Fruit fly (Drosophila melanogaster): Measurements from ENCODE around the gene Nep7.

DNA sequence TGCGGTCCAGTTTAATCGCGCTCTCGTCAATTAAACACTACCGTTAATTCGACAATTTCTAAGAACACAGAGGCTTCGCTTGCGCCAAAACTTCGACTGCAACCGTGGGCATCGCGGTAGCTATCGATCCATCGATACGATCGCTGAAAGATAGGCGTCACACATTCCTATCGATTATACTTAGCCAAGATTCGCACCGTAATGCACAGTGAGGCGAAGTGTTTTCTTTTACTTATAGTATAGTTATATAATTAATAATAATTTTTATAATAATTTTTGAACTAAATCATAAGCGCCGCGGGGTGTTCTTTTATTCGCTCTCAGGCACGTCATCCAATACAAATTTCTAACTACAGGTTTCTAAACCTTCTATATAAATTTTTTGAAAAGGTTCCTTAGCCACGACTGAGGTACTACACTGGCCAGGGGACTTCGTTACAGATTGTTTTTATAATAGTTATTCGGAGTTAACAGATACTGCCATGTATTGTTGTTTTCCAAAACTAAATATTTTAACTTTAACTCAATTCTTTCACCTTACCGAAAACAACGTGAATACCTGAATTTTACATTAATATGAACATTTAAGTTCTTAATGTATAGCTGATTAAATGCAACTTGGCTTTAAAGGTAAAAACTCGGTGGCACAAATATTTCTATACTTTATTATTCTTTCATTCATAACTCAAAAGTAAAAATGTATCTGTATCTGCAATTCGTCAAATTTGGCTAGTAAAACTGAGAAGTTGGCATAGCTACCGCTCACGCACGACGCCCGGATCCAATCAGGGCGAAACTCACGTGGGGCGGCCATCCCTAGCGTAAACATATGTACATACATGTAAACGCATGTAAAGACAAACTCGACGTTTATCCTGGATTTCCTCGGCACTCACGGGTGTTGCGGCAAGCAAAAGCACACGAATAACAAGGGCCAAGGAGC is 16.7 kb upstream of the Nep7 start, which contains the start of the genes NSD and BOD1:
- TF ChIP-seq dsf (GFP tag; optimal IDR thresholded peaks at IDR 0.05; ENCODE audit: borderline replicate concordance) (no peak), tai (GFP tag; optimal IDR thresholded peaks at IDR 0.05) (no peak), CrebA (GFP tag; optimal IDR thresholded peaks at IDR 0.05; ENCODE audit: borderline replicate concordance) (no peak), OdsH (GFP tag; optimal IDR thresholded peaks at IDR 0.05) (no peak), Hr78 (GFP tag; optimal IDR thresholded peaks at IDR 0.05) (no peak), usp (GFP tag; optimal IDR thresholded peaks at IDR 0.05) (no peak), h (GFP tag; optimal IDR thresholded peaks at IDR 0.05) (peak; percentile 20), N (GFP tag; optimal IDR thresholded peaks at IDR 0.05) (no peak), Myc (optimal IDR thresholded peaks at IDR 0.05) (peak; percentile 88), Jra (GFP tag; optimal IDR thresholded peaks at IDR 0.05) (no peak), dmrt93B (GFP tag; optimal IDR thresholded peaks at IDR 0.05) (no peak), pan (optimal IDR thresholded peaks at IDR 0.05) (no peak), Mio (GFP tag; optimal IDR thresholded peaks at IDR 0.05) (no peak), rgr (GFP tag; optimal IDR thresholded peaks at IDR 0.05) (peak; percentile 23)

Data from whole organism, wandering third instar larva.